Fruit fly (Drosophila melanogaster): Measurements from ENCODE around the gene CG5805.

dm6 chr3R:24825548-24825947 lies 38.3 kb upstream of the CG5805 start, which contains the start of gene niki:
- no peak for TF ChIP-seq CG34406 (GFP tag; optimal IDR thresholded peaks at IDR 0.05)
- TF ChIP-seq CG11294 (GFP tag; IDR thresholded peaks at IDR 0.05), result no peak
- no peak for TF ChIP-seq CG3032 (tag; optimal IDR thresholded peaks at IDR 0.05)
- TF ChIP-seq esn (GFP tag; optimal IDR thresholded peaks at IDR 0.05), result no peak
- TF ChIP-seq Ets21C (GFP tag; optimal IDR thresholded peaks at IDR 0.05), result no peak
- no peak for TF ChIP-seq CG16779 (tag; optimal IDR thresholded peaks at IDR 0.05)
- TF ChIP-seq CG10669 (GFP tag; optimal IDR thresholded peaks at IDR 0.05), result no peak
- no peak for TF ChIP-seq CG11762 (GFP tag; optimal IDR thresholded peaks at IDR 0.05; ENCODE audit: insufficient read depth)
- TF ChIP-seq CG3919 (GFP tag; optimal IDR thresholded peaks at IDR 0.05), result no peak
- no peak for TF ChIP-seq CG32006 (GFP tag; optimal IDR thresholded peaks at IDR 0.05)

Data from whole organism, prepupa.